Fruit fly (Drosophila melanogaster) whole organism, pupa: ENCODE results near the gene apn.

Experiments
- CG10348 ChIP-seq: fragments of 200-800 bp; sonication (Bioruptor generic); IDR thresholded peaks from 2 replicates; pipeline ENCODE4 v1.3.6; 2022; ENCODE audit warnings: missing biosample characterization, missing genetic modification characterization
- CG12605 ChIP-seq: fragments of 200-800 bp; sonication (Bioruptor generic); IDR thresholded peaks from 2 replicates; pipeline ENCODE4 v1.3.6; 2022; ENCODE audit warnings: missing biosample characterization, missing genetic modification characterization
- CG13204 ChIP-seq: fragments of 200-800 bp; sonication (Bioruptor generic); optimal IDR thresholded peaks from 2 replicates; lab custom pipeline; 2018; ENCODE audit warnings: missing biosample characterization, mild to moderate bottlenecking, missing genetic modification characterization, moderate library complexity
- CG14655 ChIP-seq: fragments of 200-800 bp; sonication (Bioruptor generic); optimal IDR thresholded peaks from 3 replicates; lab custom pipeline; 2017; ENCODE audit warnings: mild to moderate bottlenecking, missing biosample characterization, missing genetic modification reagents, missing genetic modification characterization
- CG15710 ChIP-seq: fragments of 200-800 bp; sonication (Bioruptor generic); optimal IDR thresholded peaks from 2 replicates; lab custom pipeline; 2018; ENCODE audit warnings: missing biosample characterization, mild to moderate bottlenecking, missing genetic modification characterization, moderate library complexity
- CG17806 ChIP-seq: fragments of 200-800 bp; sonication (Bioruptor generic); optimal IDR thresholded peaks from 2 replicates; lab custom pipeline; 2018; ENCODE audit warnings: missing biosample characterization, mild to moderate bottlenecking, missing genetic modification characterization, moderate library complexity
- CG32121 ChIP-seq: fragments of 200-800 bp; sonication (Bioruptor generic); IDR thresholded peaks from 2 replicates; pipeline ENCODE4 v1.3.6; 2022; ENCODE audit warnings: missing biosample characterization, missing genetic modification characterization
- CG34367 ChIP-seq: fragments of 200-800 bp; sonication (Bioruptor generic); optimal IDR thresholded peaks from 2 replicates; lab custom pipeline; 2018; ENCODE audit warnings: missing biosample characterization, mild to moderate bottlenecking, missing genetic modification characterization
- CG4496 ChIP-seq: fragments of 200-800 bp; sonication (Bioruptor generic); IDR thresholded peaks from 3 replicates; pipeline ENCODE4 v1.3.6; 2022; ENCODE audit warnings: missing biosample characterization, missing genetic modification characterization
- CG8159 ChIP-seq: fragments of 200-800 bp; sonication (Bioruptor generic); optimal IDR thresholded peaks from 3 replicates; lab custom pipeline; 2018; ENCODE audit warnings: missing biosample characterization, mild to moderate bottlenecking, missing genetic modification characterization, moderate library complexity
- CG8301 ChIP-seq: fragments of 200-800 bp; sonication (Bioruptor generic); optimal IDR thresholded peaks from 2 replicates; lab custom pipeline; 2018; ENCODE audit warnings: missing biosample characterization, mild to moderate bottlenecking, missing genetic modification characterization
- CG9948 ChIP-seq: fragments of 200-800 bp; sonication (Bioruptor generic); optimal IDR thresholded peaks from 2 replicates; lab custom pipeline; 2018; ENCODE audit warnings: missing biosample characterization, mild to moderate bottlenecking, missing genetic modification characterization, moderate library complexity
- D1 ChIP-seq: fragments of 200-800 bp; sonication (Bioruptor generic); optimal IDR thresholded peaks from 2 replicates; lab custom pipeline; 2018; ENCODE audit warnings: missing biosample characterization, mild to moderate bottlenecking, missing genetic modification characterization, moderate library complexity
- EcR ChIP-seq: fragments of 200-800 bp; sonication (Bioruptor generic); optimal IDR thresholded peaks from 3 replicates; lab custom pipeline; 2019; ENCODE audit warnings: missing biosample characterization, missing genetic modification characterization, mild to moderate bottlenecking, moderate library complexity, missing genetic modification reagents
- Ets98B ChIP-seq: fragments of 200-800 bp; sonication (Bioruptor generic); IDR thresholded peaks from 2 replicates; pipeline ENCODE4 v1.3.6; 2022; ENCODE audit warnings: missing biosample characterization, missing genetic modification characterization
- Pif1A ChIP-seq: fragments of 200-800 bp; sonication (Bioruptor generic); optimal IDR thresholded peaks from 3 replicates; lab custom pipeline; 2016; ENCODE audit warnings: missing biosample characterization, missing genetic modification characterization
- Pif1B ChIP-seq: fragments of 200-800 bp; sonication (Bioruptor generic); optimal IDR thresholded peaks from 3 replicates; lab custom pipeline; 2016; ENCODE audit warnings: missing biosample characterization, missing genetic modification characterization
- Snoo ChIP-seq: fragments of 200-800 bp; sonication (Bioruptor generic); optimal IDR thresholded peaks from 3 replicates; lab custom pipeline; 2017; ENCODE audit warnings: missing biosample characterization, mild to moderate bottlenecking, missing genetic modification characterization, inconsistent platforms
- fd96Ca ChIP-seq: fragments of 200-800 bp; sonication (Bioruptor generic); IDR thresholded peaks from 3 replicates; pipeline ENCODE4 v1.3.6; 2022; ENCODE audit warnings: missing biosample characterization, missing genetic modification characterization
- gl ChIP-seq: fragments of 200-800 bp; sonication (Bioruptor generic); optimal IDR thresholded peaks from 2 replicates; lab custom pipeline; 2018; ENCODE audit warnings: missing biosample characterization, mild to moderate bottlenecking, missing genetic modification characterization
- rn ChIP-seq: fragments of 200-800 bp; sonication (Bioruptor generic); IDR thresholded peaks from 2 replicates; pipeline ENCODE4 v1.3.6; 2022; ENCODE audit warnings: missing biosample characterization, missing genetic modification characterization

apn gene

DNA sequence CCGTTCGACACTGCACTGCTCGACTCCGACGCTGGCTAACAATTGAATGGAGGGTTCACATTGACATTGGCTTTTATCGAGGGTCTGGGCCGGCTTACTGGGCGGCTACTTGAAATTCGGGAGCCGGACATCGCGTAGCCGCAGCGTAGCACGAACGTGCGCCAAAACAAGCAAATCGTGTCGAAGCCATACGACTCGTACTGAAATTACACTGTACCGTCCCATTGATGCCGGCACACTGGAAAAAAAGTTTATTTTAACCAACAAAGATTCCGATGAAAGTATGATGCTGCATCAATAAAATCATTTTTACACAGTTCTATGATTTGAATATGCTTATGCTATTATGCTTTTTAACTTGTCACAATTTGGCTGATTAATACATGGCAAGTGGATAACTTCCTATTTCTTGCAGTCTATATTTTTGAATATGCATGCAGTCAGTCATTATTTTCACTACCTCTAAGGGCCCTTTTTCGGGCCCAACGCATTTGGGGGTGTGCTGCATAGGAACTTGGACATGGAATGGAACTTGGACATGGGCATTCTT is at the start of gene apn:
Gene apn, minus strand, starts transcription at position 51 of the 550 bp plus-strand sequence.
- TF ChIP-seq CG15710 (tag; lab: Kevin White, UChicago) (no peak), fd96Ca (GFP tag; lab: Robert Waterston, UW) (no peak), CG34367 (tag; lab: Kevin White, UChicago) (no peak), D1 (tag; lab: Kevin White, UChicago) (no peak), CG9948 (tag; lab: Kevin White, UChicago) (no peak), rn (GFP tag; lab: Robert Waterston, UW) (no peak), CG8301 (tag; lab: Kevin White, UChicago) (no peak), CG10348 (GFP tag; lab: Robert Waterston, UW) (no peak), CG12605 (GFP tag; lab: Robert Waterston, UW) (no peak), CG14655 (GFP tag; lab: Kevin White, UChicago) (no peak), Snoo (tag; lab: Kevin White, UChicago) (no peak), gl (tag; lab: Kevin White, UChicago) (no peak)

dm6 chr3R:13338030-13338429 is 49.4 kb upstream of the apn start, which contains the start of gene PK2-R1:
PK2-R1 (plus strand) TSS chr3R:13338330.
- TF ChIP-seq CG17806: no peak
- TF ChIP-seq Pif1B (GFP tag; lab: Kevin White, UChicago): no peak
- no peak for TF ChIP-seq CG4496
- no peak for TF ChIP-seq Ets98B
- TF ChIP-seq Pif1A: no peak
- no peak for TF ChIP-seq CG8301 (tag; lab: Kevin White, UChicago)
- TF ChIP-seq D1 (tag; lab: Kevin White, UChicago): no peak
- no peak for TF ChIP-seq CG15710 (tag; lab: Kevin White, UChicago)
- TF ChIP-seq CG34367 (tag; lab: Kevin White, UChicago): no peak
- no peak for TF ChIP-seq EcR (GFP tag; lab: Kevin White, UChicago)
- TF ChIP-seq fd96Ca (GFP tag; lab: Robert Waterston, UW): no peak

DNA sequence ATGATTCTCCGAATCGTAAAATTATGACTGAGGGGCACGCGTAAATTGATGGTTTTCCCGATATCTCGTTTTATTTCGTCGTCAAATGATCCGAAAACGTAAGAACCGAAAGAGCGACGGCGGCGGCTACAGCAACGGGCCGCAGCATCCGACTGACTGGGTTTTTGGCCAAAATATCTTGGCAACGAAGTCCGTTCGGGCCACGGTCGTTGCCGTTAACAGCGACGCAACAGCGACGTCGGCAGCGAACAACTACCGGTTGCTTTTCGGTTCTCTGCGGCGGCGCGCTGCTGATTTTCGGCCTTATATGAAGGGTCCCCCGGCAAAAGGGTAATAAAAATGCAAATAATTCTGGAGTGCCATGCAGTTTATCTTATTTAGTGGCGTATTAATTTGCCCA is 45.4 kb upstream of the apn start, which contains the start of gene PK2-R2:
Gene PK2-R2, minus strand, starts transcription at position 160 of the 400 bp plus-strand sequence.
- TF ChIP-seq Pif1B (GFP tag; lab: Kevin White, UChicago) (no peak), D1 (tag; lab: Kevin White, UChicago) (no peak), CG8301 (tag; lab: Kevin White, UChicago) (no peak), rn (GFP tag; lab: Robert Waterston, UW) (no peak), CG12605 (GFP tag; lab: Robert Waterston, UW) (no peak), CG10348 (GFP tag; lab: Robert Waterston, UW) (no peak), CG14655 (GFP tag; lab: Kevin White, UChicago) (no peak), CG13204 (no peak), EcR (GFP tag; lab: Kevin White, UChicago) (no peak), Pif1A (no peak), Ets98B (no peak), fd96Ca (GFP tag; lab: Robert Waterston, UW) (no peak), gl (tag; lab: Kevin White, UChicago) (no peak), Snoo (tag; lab: Kevin White, UChicago) (no peak), CG32121 (no peak), CG8159 (tag; lab: Kevin White, UChicago) (no peak), CG15710 (tag; lab: Kevin White, UChicago) (no peak), CG17806 (no peak), CG34367 (tag; lab: Kevin White, UChicago) (no peak), CG4496 (no peak)

DNA sequence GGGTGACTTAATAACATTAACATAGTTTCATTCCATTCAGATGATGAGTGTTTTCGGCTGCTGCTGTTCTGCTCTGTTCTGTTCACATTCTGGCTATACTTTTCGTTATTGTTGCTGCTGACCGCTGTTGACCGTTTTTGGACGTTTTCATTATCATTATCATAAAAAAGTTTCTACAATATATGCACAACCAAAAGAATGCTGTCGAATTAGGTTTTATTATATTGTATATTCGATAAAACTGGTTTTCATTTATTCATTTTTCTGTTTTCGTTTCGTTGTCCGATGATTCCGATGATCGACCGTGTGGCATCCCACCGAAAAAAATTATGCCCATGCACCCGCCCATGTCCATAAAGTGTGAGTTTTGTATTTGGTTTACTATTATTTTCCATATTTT is 44.4 kb upstream of the apn start:
- TF ChIP-seq D1 (tag; lab: Kevin White, UChicago): no peak

DNA sequence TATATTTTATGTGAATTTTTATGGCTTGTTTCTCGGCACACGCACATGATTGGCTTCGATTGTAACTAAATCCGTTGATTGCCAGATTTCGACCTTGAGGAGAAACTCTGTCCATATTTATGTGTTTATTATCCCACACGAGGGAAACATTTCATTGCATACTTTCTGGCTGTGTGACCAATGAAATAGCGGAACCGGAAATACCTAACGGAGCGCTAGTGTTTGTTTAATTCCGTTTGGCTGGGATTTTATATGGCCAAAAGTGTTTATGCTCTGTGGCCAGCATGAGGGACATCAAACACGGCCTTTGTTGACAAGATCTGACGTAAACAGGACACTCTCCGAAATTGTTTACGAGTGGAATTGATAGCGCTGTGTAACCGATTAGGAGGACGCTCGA is 31.3 kb upstream of the apn start:
- TF ChIP-seq Pif1A (peak; percentile 20), CG4496 (peak; percentile 76; the same call in 2 of the 3 replicates), Snoo (tag; lab: Kevin White, UChicago) (no peak)

dm6 chr3R:13319170-13319569 is 30.6 kb upstream of the apn start, which contains the start of gene CG45080:
CG45080 (minus strand) TSS chr3R:13319270.
- TF ChIP-seq CG10348 (GFP tag; lab: Robert Waterston, UW) (no peak), Pif1A (no peak), Snoo (tag; lab: Kevin White, UChicago) (no peak), CG12605 (GFP tag; lab: Robert Waterston, UW) (no peak), CG32121 (no peak), gl (tag; lab: Kevin White, UChicago) (no peak), Ets98B (no peak), D1 (tag; lab: Kevin White, UChicago) (no peak), CG17806 (no peak), fd96Ca (GFP tag; lab: Robert Waterston, UW) (no peak), CG8159 (tag; lab: Kevin White, UChicago) (no peak), EcR (GFP tag; lab: Kevin White, UChicago) (no peak), CG14655 (GFP tag; lab: Kevin White, UChicago) (no peak)

DNA sequence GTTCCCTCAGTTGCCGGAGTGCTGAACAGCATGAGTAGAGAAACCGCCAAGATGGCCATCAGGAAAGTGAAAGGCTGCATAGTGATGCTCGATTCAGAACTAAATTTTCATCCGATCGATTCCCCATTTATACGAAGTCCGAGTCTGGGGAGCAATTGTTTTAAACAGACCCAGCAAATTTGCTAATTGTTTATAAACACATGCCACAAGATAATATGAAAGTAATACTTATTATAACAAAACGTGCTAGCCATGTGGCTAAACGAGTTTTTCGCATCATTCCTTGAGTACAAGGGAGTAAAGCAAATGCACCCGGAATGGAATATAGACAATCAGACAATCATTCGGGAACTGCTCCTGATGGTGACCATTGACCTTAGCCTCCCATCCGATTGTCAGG is 24.5 kb upstream of the apn start, which contains the start of gene CG44142:
Gene CG44142, minus strand, starts transcription at position 101 of the 400 bp plus-strand sequence.
- TF ChIP-seq gl (tag; lab: Kevin White, UChicago): no peak
- no peak for TF ChIP-seq CG15710 (tag; lab: Kevin White, UChicago)
- no peak for TF ChIP-seq Snoo (tag; lab: Kevin White, UChicago)
- no peak for TF ChIP-seq CG32121
- TF ChIP-seq CG8159 (tag; lab: Kevin White, UChicago): no peak
- no peak for TF ChIP-seq CG13204
- TF ChIP-seq Ets98B: no peak
- TF ChIP-seq CG34367 (tag; lab: Kevin White, UChicago): no peak
- TF ChIP-seq CG9948 (tag; lab: Kevin White, UChicago): no peak
- TF ChIP-seq CG4496: no peak
